Worm (Caenorhabditis elegans) whole organism, L2 larva: ENCODE results near the gene ZK666.1.
"Not testable (repeated sequence)": the region's sequence is repeated elsewhere in the genome, so short reads cannot be mapped to it uniquely, and the experiment has no call there.

Experiments used
- F13H6.1 ChIP-seq: sonication (generic microtip); optimal IDR thresholded peaks from 2 replicates; lab custom pipeline; 2016; ENCODE audit warnings: missing genetic modification characterization, missing compliant biosample characterization
- ZK546.5 ChIP-seq: sonication (generic microtip); optimal IDR thresholded peaks from 2 replicates; lab custom pipeline; 2017; ENCODE audit warnings: missing biosample characterization, missing genetic modification characterization
- aly-2 ChIP-seq: fragments of 150-350 bp; optimal IDR thresholded peaks from 2 replicates; lab custom pipeline; 2014; ENCODE audit warnings: missing biosample characterization, missing genetic modification characterization
- ama-1 ChIP-seq: fragments of 150-350 bp; optimal IDR thresholded peaks from 2 replicates; lab custom pipeline; 2018; ENCODE audit warnings: inconsistent platforms
- blmp-1 ChIP-seq: sonication (generic microtip); optimal IDR thresholded peaks from 2 replicates; lab custom pipeline; 2017; ENCODE audit warnings: missing genetic modification characterization, mild to moderate bottlenecking, missing compliant biosample characterization, antibody characterized with exemption, moderate library complexity; ENCODE audit not compliant: insufficient read depth
- ceh-82 ChIP-seq: fragments of 150-350 bp; optimal IDR thresholded peaks from 2 replicates; lab custom pipeline; 2014; ENCODE audit warnings: missing biosample characterization, missing genetic modification characterization
- crh-2 ChIP-seq: sonication (generic microtip); optimal IDR thresholded peaks from 2 replicates; lab custom pipeline; 2017; ENCODE audit warnings: missing biosample characterization, missing genetic modification characterization
- dmd-4 ChIP-seq: sonication (generic microtip); optimal IDR thresholded peaks from 2 replicates; lab custom pipeline; 2017; ENCODE audit warnings: missing biosample characterization, missing genetic modification characterization
- egl-27 ChIP-seq: sonication (generic microtip); optimal IDR thresholded peaks from 3 replicates; lab custom pipeline; 2017; ENCODE audit warnings: missing biosample characterization, missing genetic modification reagents, missing genetic modification characterization
- elt-3 ChIP-seq: sonication (generic microtip); optimal IDR thresholded peaks from 2 replicates; lab custom pipeline; 2017; ENCODE audit warnings: missing biosample characterization, missing genetic modification characterization
- fos-1 ChIP-seq: fragments of 150-350 bp; optimal IDR thresholded peaks from 2 replicates; lab custom pipeline; 2014; ENCODE audit warnings: missing biosample characterization, missing genetic modification characterization
- lin-11 ChIP-seq: fragments of 150-350 bp; sonication (generic microtip); optimal IDR thresholded peaks from 2 replicates; lab custom pipeline; 2014; ENCODE audit warnings: missing biosample characterization, missing genetic modification characterization, inconsistent platforms, mixed read lengths
- lin-13 ChIP-seq: fragments of 150-350 bp; optimal IDR thresholded peaks from 2 replicates; lab custom pipeline; 2014; ENCODE audit warnings: missing biosample characterization, missing genetic modification reagents, missing genetic modification characterization
- lsy-2 ChIP-seq, 2 experiments: fragments of 150-350 bp in 1 of 2; sonication (generic microtip) in 1 of 2; optimal IDR thresholded peaks; 2 replicates each; lab custom pipeline; 2014 to 2017; ENCODE audit warnings: missing biosample characterization in 2 of 2, missing genetic modification characterization in 2 of 2
- mbf-1 ChIP-seq: sonication (generic microtip); optimal IDR thresholded peaks from 2 replicates; lab custom pipeline; 2017; ENCODE audit warnings: missing biosample characterization, missing genetic modification characterization
- mdl-1 ChIP-seq, 2 experiments: fragments of 150-350 bp in 1 of 2; sonication (generic microtip) in 1 of 2; optimal IDR thresholded peaks; 2 replicates each; lab custom pipeline; 2017; ENCODE audit warnings: missing biosample characterization in 2 of 2, missing genetic modification characterization in 2 of 2
- nhr-10 ChIP-seq: sonication (generic microtip); optimal IDR thresholded peaks from 2 replicates; lab custom pipeline; 2017; ENCODE audit warnings: missing biosample characterization, missing genetic modification characterization
- nhr-11 ChIP-seq: fragments of 150-350 bp; optimal IDR thresholded peaks from 2 replicates; lab custom pipeline; 2014; ENCODE audit warnings: missing biosample characterization, missing genetic modification characterization
- nhr-12 ChIP-seq: fragments of 150-350 bp; optimal IDR thresholded peaks from 2 replicates; lab custom pipeline; 2014; ENCODE audit warnings: missing biosample characterization, missing genetic modification characterization
- nhr-129 ChIP-seq: fragments of 150-350 bp; optimal IDR thresholded peaks from 2 replicates; lab custom pipeline; 2014; ENCODE audit warnings: missing biosample characterization, missing genetic modification characterization
- nhr-21 ChIP-seq: fragments of 150-350 bp; optimal IDR thresholded peaks from 2 replicates; lab custom pipeline; 2014; ENCODE audit warnings: missing biosample characterization, missing genetic modification characterization
- nhr-23 ChIP-seq: fragments of 150-350 bp; optimal IDR thresholded peaks from 2 replicates; lab custom pipeline; 2014; ENCODE audit warnings: missing biosample characterization, missing genetic modification reagents, missing genetic modification characterization
- nhr-237 ChIP-seq: fragments of 150-350 bp; optimal IDR thresholded peaks from 2 replicates; lab custom pipeline; 2014; ENCODE audit warnings: missing biosample characterization, missing genetic modification characterization
- nhr-25 ChIP-seq: fragments of 150-350 bp; sonication (generic microtip); optimal IDR thresholded peaks from 3 replicates; lab custom pipeline; 2014; ENCODE audit warnings: missing biosample characterization, missing genetic modification characterization
- nhr-77 ChIP-seq: fragments of 150-350 bp; optimal IDR thresholded peaks from 2 replicates; lab custom pipeline; 2014; ENCODE audit warnings: missing biosample characterization, missing genetic modification characterization
- sem-4 ChIP-seq: fragments of 150-350 bp; optimal IDR thresholded peaks from 2 replicates; lab custom pipeline; 2014; ENCODE audit warnings: missing biosample characterization, missing genetic modification reagents, missing genetic modification characterization
- skn-1 ChIP-seq: sonication (generic microtip); optimal IDR thresholded peaks from 2 replicates; lab custom pipeline; 2017; ENCODE audit warnings: missing biosample characterization, missing genetic modification characterization
- sma-3 ChIP-seq: sonication (generic microtip); optimal IDR thresholded peaks from 2 replicates; lab custom pipeline; 2016; ENCODE audit warnings: missing genetic modification reagents, missing genetic modification characterization, missing compliant biosample characterization
- sma-9 ChIP-seq, 2 experiments: fragments of 150-350 bp in 1 of 2; sonication (generic microtip) in 1 of 2; optimal IDR thresholded peaks; 2 replicates each; lab custom pipeline; 2014 to 2016; ENCODE audit warnings: missing genetic modification characterization in 2 of 2, mild to moderate bottlenecking in 1 of 2, missing biosample characterization in 1 of 2, missing compliant biosample characterization in 1 of 2, missing genetic modification reagents in 1 of 2, moderate library complexity in 1 of 2
- snpc-4 ChIP-seq: fragments of 150-350 bp; optimal IDR thresholded peaks from 2 replicates; lab custom pipeline; 2014; ENCODE audit warnings: missing biosample characterization, missing genetic modification characterization
- unc-39 ChIP-seq: fragments of 150-350 bp; optimal IDR thresholded peaks from 2 replicates; lab custom pipeline; 2014; ENCODE audit warnings: missing biosample characterization, missing genetic modification characterization
- unc-55 ChIP-seq: fragments of 150-350 bp; sonication (generic microtip); optimal IDR thresholded peaks from 3 replicates; lab custom pipeline; 2014; ENCODE audit warnings: missing biosample characterization, missing genetic modification reagents, missing genetic modification characterization
- unc-62 ChIP-seq: fragments of 150-350 bp; optimal IDR thresholded peaks from 2 replicates; lab custom pipeline; 2014; ENCODE audit warnings: missing biosample characterization, missing genetic modification reagents, missing genetic modification characterization
- zag-1 ChIP-seq: fragments of 150-350 bp; optimal IDR thresholded peaks from 2 replicates; lab custom pipeline; 2014; ENCODE audit warnings: missing biosample characterization, missing genetic modification characterization
- ztf-11 ChIP-seq: sonication (generic microtip); optimal IDR thresholded peaks from 2 replicates; lab custom pipeline; 2017; ENCODE audit warnings: missing biosample characterization, missing genetic modification characterization

ZK666.1 gene

ce11 chrII:10445738-10446137, 25.4 kb downstream of the ZK666.1 start (continued):
- TF ChIP-seq nhr-77 (tag; lab: Kevin White, UChicago), result no peak
- peak; percentile 15 to 23 for TF ChIP-seq mdl-1 (tag; optimal IDR thresholded peaks at IDR 0.05; lab: Kevin White, UChicago)
- TF ChIP-seq lin-11 (tag; lab: Kevin White, UChicago), result peak; percentile 17
- TF ChIP-seq ceh-82, result no peak
- peak; percentile 43 for TF ChIP-seq ama-1
- no peak for TF ChIP-seq unc-39 (tag; lab: Kevin White, UChicago)

ce11 chrII:10444971-10445707, 26.0 kb downstream of the ZK666.1 start:
- TF ChIP-seq lsy-2 (tag; optimal IDR thresholded peaks at IDR 0.05; lab: Kevin White, UChicago), result peak in 1 of 2 experiments; percentile 74
- no peak for TF ChIP-seq nhr-237 (tag; lab: Kevin White, UChicago)
- no peak for TF ChIP-seq dmd-4 (tag; lab: Kevin White, UChicago)
- peak; percentile 22 for TF ChIP-seq nhr-129 (tag; lab: Kevin White, UChicago)
- no peak for TF ChIP-seq mdl-1 (tag; optimal IDR thresholded peaks at IDR 0.05; lab: Kevin White, UChicago)
- TF ChIP-seq sma-9 (GFP tag; optimal IDR thresholded peaks at IDR 0.05; lab: Kevin White, UChicago), result peak; percentile 34
- TF ChIP-seq sma-9 (tag; optimal IDR thresholded peaks at IDR 0.05; lab: Kevin White, UChicago), result no peak
- no peak for TF ChIP-seq elt-3
- peak; percentile 16 for TF ChIP-seq F13H6.1
- TF ChIP-seq snpc-4 (tag; lab: Kevin White, UChicago), result no peak

ce11 chrII:10443898-10444297, 27.2 kb downstream of the ZK666.1 start:
- no peak for TF ChIP-seq nhr-11
- no peak for TF ChIP-seq unc-55
- no peak for TF ChIP-seq lin-13 (GFP tag; lab: Kevin White, UChicago)
- TF ChIP-seq lsy-2 (tag; optimal IDR thresholded peaks at IDR 0.05; lab: Kevin White, UChicago), result no peak
- peak; percentile 50 for TF ChIP-seq sma-9 (GFP tag; optimal IDR thresholded peaks at IDR 0.05; lab: Kevin White, UChicago)
- no peak for TF ChIP-seq sma-9 (tag; optimal IDR thresholded peaks at IDR 0.05; lab: Kevin White, UChicago)
- no peak for TF ChIP-seq ztf-11 (tag; lab: Kevin White, UChicago)
- TF ChIP-seq fos-1 (tag; lab: Kevin White, UChicago), result peak; percentile 43
- no peak for TF ChIP-seq mbf-1 (tag; lab: Kevin White, UChicago)
- TF ChIP-seq lin-11 (tag; lab: Kevin White, UChicago), result no peak

- not testable (repeated sequence) for TF ChIP-seq nhr-12 (tag; lab: Kevin White, UChicago); nhr-77 (tag; lab: Kevin White, UChicago); nhr-10
Observed at ce11 chrII:10442846-10443245, 28.3 kb downstream of the ZK666.1 start, which contains the start of gene ZK673.1. Gene ZK673.1 (plus strand): TSS chrII:10443146.

ce11 chrII:10439976-10440375, 31.2 kb downstream of the ZK666.1 start, which contains the start of gene E04D5.4:
Gene E04D5.4 (plus strand): TSS chrII:10440276.
- TF ChIP-seq egl-27 (tag; lab: Kevin White, UChicago) (no peak), nhr-25 (no peak), fos-1 (tag; lab: Kevin White, UChicago) (no peak), nhr-23 (tag; lab: Kevin White, UChicago) (no peak), sma-3 (no peak), mdl-1 (tag; optimal IDR thresholded peaks at IDR 0.05; lab: Kevin White, UChicago) (no peak), unc-55 (no peak)

- TF ChIP-seq zag-1, result no peak
- TF ChIP-seq nhr-21 (tag; lab: Kevin White, UChicago), result no peak
- TF ChIP-seq blmp-1 (tag; lab: Kevin White, UChicago), result no peak
- TF ChIP-seq elt-3, result no peak
- no peak for TF ChIP-seq crh-2 (tag; lab: Kevin White, UChicago)
- no peak for TF ChIP-seq unc-62 (GFP tag; lab: Kevin White, UChicago)
- TF ChIP-seq lin-11 (tag; lab: Kevin White, UChicago), result no peak
- TF ChIP-seq aly-2 (tag; lab: Kevin White, UChicago), result no peak
- no peak for TF ChIP-seq unc-39 (tag; lab: Kevin White, UChicago)
- TF ChIP-seq sem-4, result no peak
- TF ChIP-seq nhr-12 (tag; lab: Kevin White, UChicago), result no peak
- no peak for TF ChIP-seq ZK546.5 (tag; lab: Kevin White, UChicago)
- TF ChIP-seq skn-1, result no peak
Observed at ce11 chrII:10437840-10438239, 33.3 kb downstream of the ZK666.1 start.
